Fruit fly (Drosophila melanogaster) whole organism, embryonic: ENCODE data around the gene CG13314.

Experiments
- ATbp ChIP-seq: fragments of 200-800 bp; sonication (Bioruptor generic); optimal IDR thresholded peaks from 2 replicates; lab custom pipeline; 2017; ENCODE audit warnings: missing biosample characterization, mild to moderate bottlenecking, missing genetic modification characterization, missing genetic modification reagents
- BEAF-32 ChIP-seq: fragments of 200-800 bp; sonication (Bioruptor generic); optimal IDR thresholded peaks from 3 replicates; lab custom pipeline; 2017; ENCODE audit warnings: missing biosample characterization, missing genetic modification characterization, mild to moderate bottlenecking, moderate library complexity, missing genetic modification reagents
- Bdp1 ChIP-seq: fragments of 200-800 bp; sonication (Bioruptor generic); optimal IDR thresholded peaks from 3 replicates; lab custom pipeline; 2016; ENCODE audit warnings: missing biosample characterization, missing genetic modification characterization
- Bgb ChIP-seq: fragments of 200-800 bp; sonication (Bioruptor generic); IDR thresholded peaks from 2 replicates; pipeline ENCODE4 v1.3.6; 2022; ENCODE audit warnings: missing biosample characterization, missing genetic modification characterization; ENCODE audit not compliant: partially characterized antibody
- CG10979 ChIP-seq: fragments of 200-800 bp; sonication (Bioruptor generic); optimal IDR thresholded peaks from 2 replicates; lab custom pipeline; 2018; ENCODE audit warnings: missing biosample characterization, mild to moderate bottlenecking, missing genetic modification characterization, moderate library complexity
- CG11696 ChIP-seq: fragments of 200-800 bp; sonication (Bioruptor generic); IDR thresholded peaks from 2 replicates; pipeline ENCODE4 v1.3.6; 2022; ENCODE audit warnings: missing biosample characterization, missing genetic modification characterization
- CG12236 ChIP-seq: fragments of 200-800 bp; sonication (Bioruptor generic); optimal IDR thresholded peaks from 2 replicates; lab custom pipeline; 2016; ENCODE audit warnings: missing biosample characterization, missing genetic modification characterization
- CG15479 ChIP-seq: fragments of 200-800 bp; sonication (Bioruptor generic); optimal IDR thresholded peaks from 3 replicates; lab custom pipeline; 2019; ENCODE audit warnings: missing biosample characterization, mild to moderate bottlenecking, missing genetic modification characterization, moderate library complexity
- CG16815 ChIP-seq: fragments of 200-800 bp; sonication (Bioruptor generic); optimal IDR thresholded peaks from 3 replicates; lab custom pipeline; 2017; ENCODE audit warnings: missing biosample characterization, mild to moderate bottlenecking, missing genetic modification characterization
- CG31224 ChIP-seq: fragments of 200-800 bp; sonication (Bioruptor generic); IDR thresholded peaks from 2 replicates; pipeline ENCODE4 v1.3.6; 2022; ENCODE audit warnings: missing biosample characterization, missing genetic modification characterization
- CG3838 ChIP-seq: fragments of 200-800 bp; sonication (Bioruptor generic); optimal IDR thresholded peaks from 3 replicates; lab custom pipeline; 2016; ENCODE audit warnings: missing biosample characterization, missing genetic modification characterization
- CG4360 ChIP-seq: fragments of 200-800 bp; sonication (Bioruptor generic); IDR thresholded peaks from 2 replicates; pipeline ENCODE4 v1.3.6; 2022; ENCODE audit warnings: missing biosample characterization, missing genetic modification characterization
- CG4424 ChIP-seq: fragments of 200-800 bp; sonication (Bioruptor generic); optimal IDR thresholded peaks from 3 replicates; lab custom pipeline; 2016; ENCODE audit warnings: missing biosample characterization, missing genetic modification characterization
- CG4820 ChIP-seq: fragments of 200-800 bp; sonication (Bioruptor generic); optimal IDR thresholded peaks from 3 replicates; lab custom pipeline; 2016; ENCODE audit warnings: missing biosample characterization, missing genetic modification characterization
- CG7271 ChIP-seq: fragments of 200-800 bp; sonication (Bioruptor generic); optimal IDR thresholded peaks from 2 replicates; lab custom pipeline; 2018; ENCODE audit warnings: missing biosample characterization, mild to moderate bottlenecking, missing genetic modification characterization, moderate library complexity
- CG8089 ChIP-seq: fragments of 200-800 bp; sonication (Bioruptor generic); optimal IDR thresholded peaks from 3 replicates; lab custom pipeline; 2016; ENCODE audit warnings: missing biosample characterization, missing genetic modification characterization
- CG8765 ChIP-seq: fragments of 200-800 bp; sonication (Bioruptor generic); IDR thresholded peaks from 2 replicates; pipeline ENCODE4 v1.3.6; 2022; ENCODE audit warnings: missing biosample characterization, missing genetic modification characterization
- CG8944 ChIP-seq: fragments of 200-800 bp; sonication (Bioruptor generic); optimal IDR thresholded peaks from 3 replicates; lab custom pipeline; 2016; ENCODE audit warnings: missing biosample characterization, missing genetic modification characterization
- CG9215 ChIP-seq: fragments of 200-800 bp; sonication (Bioruptor generic); IDR thresholded peaks from 2 replicates; pipeline ENCODE4 v1.3.6; 2022; ENCODE audit warnings: missing biosample characterization, missing genetic modification characterization
- CG9437 ChIP-seq: fragments of 200-800 bp; sonication (Bioruptor generic); optimal IDR thresholded peaks from 2 replicates; lab custom pipeline; 2018; ENCODE audit warnings: missing biosample characterization, mild to moderate bottlenecking, missing genetic modification characterization
- CG9609 ChIP-seq: fragments of 200-800 bp; sonication (Bioruptor generic); optimal IDR thresholded peaks from 3 replicates; lab custom pipeline; 2016; ENCODE audit warnings: missing biosample characterization, missing genetic modification characterization
- CG9817 ChIP-seq: fragments of 200-800 bp; sonication (Bioruptor generic); optimal IDR thresholded peaks from 2 replicates; lab custom pipeline; 2018; ENCODE audit warnings: missing biosample characterization, mild to moderate bottlenecking, missing genetic modification characterization, moderate library complexity
- D19A ChIP-seq: fragments of 200-800 bp; optimal IDR thresholded peaks from 3 replicates; lab custom pipeline; 2019; ENCODE audit warnings: missing biosample characterization, mild to moderate bottlenecking, missing genetic modification characterization, moderate library complexity
- Dad ChIP-seq: fragments of 200-800 bp; sonication (Bioruptor generic); optimal IDR thresholded peaks from 3 replicates; lab custom pipeline; 2016; ENCODE audit warnings: missing biosample characterization, missing genetic modification characterization
- Dbx ChIP-seq: fragments of 200-800 bp; sonication (Bioruptor generic); IDR thresholded peaks from 3 replicates; pipeline ENCODE4 v1.3.6; 2022; ENCODE audit warnings: missing biosample characterization, missing genetic modification characterization
- Mad ChIP-seq: fragments of 200-800 bp; sonication (Bioruptor generic); optimal IDR thresholded peaks from 2 replicates; lab custom pipeline; 2016; ENCODE audit warnings: missing biosample characterization, missing genetic modification characterization
- Myb ChIP-seq: fragments of 200-800 bp; sonication (Bioruptor generic); optimal IDR thresholded peaks from 2 replicates; lab custom pipeline; 2016; ENCODE audit warnings: missing biosample characterization, missing genetic modification characterization
- Neu2 ChIP-seq: fragments of 200-800 bp; sonication (Bioruptor generic); optimal IDR thresholded peaks from 3 replicates; lab custom pipeline; 2016; ENCODE audit warnings: missing biosample characterization, missing genetic modification characterization, borderline replicate concordance
- Nf-YC ChIP-seq: fragments of 200-800 bp; optimal IDR thresholded peaks from 3 replicates; lab custom pipeline; 2019; ENCODE audit warnings: missing biosample characterization, mild to moderate bottlenecking, missing genetic modification characterization, moderate library complexity
- Oli ChIP-seq: fragments of 200-800 bp; sonication (Bioruptor generic); optimal IDR thresholded peaks from 2 replicates; lab custom pipeline; 2018; ENCODE audit warnings: missing biosample characterization, mild to moderate bottlenecking, missing genetic modification characterization, moderate library complexity
- Spps ChIP-seq: fragments of 200-800 bp; sonication (Bioruptor generic); optimal IDR thresholded peaks from 2 replicates; lab custom pipeline; 2018; ENCODE audit warnings: missing biosample characterization, mild to moderate bottlenecking, missing genetic modification characterization
- Stat92E ChIP-seq, 3 experiments: fragments of >200 bp in 2 of 3; fragments of 200-800 bp in 1 of 3; sonication (Bioruptor generic) in 1 of 3; optimal IDR thresholded peaks; 2 replicates each; lab custom pipeline; 2017 to 2019; ENCODE audit warnings: missing biosample characterization in 3 of 3, missing genetic modification characterization in 3 of 3, mild to moderate bottlenecking in 1 of 3, moderate library complexity in 1 of 3
- Tbp ChIP-seq: fragments of >200 bp; optimal IDR thresholded peaks from 2 replicates; lab custom pipeline; 2018; ENCODE audit warnings: missing biosample characterization, missing genetic modification characterization
- Vsx1 ChIP-seq: fragments of 200-800 bp; sonication (Bioruptor generic); optimal IDR thresholded peaks from 2 replicates; lab custom pipeline; 2017; ENCODE audit warnings: missing biosample characterization, mild to moderate bottlenecking, missing genetic modification characterization, missing genetic modification reagents
- ab ChIP-seq: fragments of 200-800 bp; sonication (Bioruptor generic); optimal IDR thresholded peaks from 2 replicates; lab custom pipeline; 2016; ENCODE audit warnings: missing biosample characterization, missing genetic modification characterization
- bcd ChIP-seq: fragments of 200-800 bp; sonication (Bioruptor generic); optimal IDR thresholded peaks from 2 replicates; lab custom pipeline; 2017; ENCODE audit warnings: missing biosample characterization, mild to moderate bottlenecking, missing genetic modification characterization
- btn ChIP-seq: fragments of 200-800 bp; sonication (Bioruptor generic); optimal IDR thresholded peaks from 2 replicates; lab custom pipeline; 2016; ENCODE audit warnings: missing biosample characterization, missing genetic modification characterization
- crc ChIP-seq: fragments of 200-800 bp; sonication (Bioruptor generic); optimal IDR thresholded peaks from 2 replicates; lab custom pipeline; 2016; ENCODE audit warnings: missing biosample characterization, missing genetic modification characterization
- croc ChIP-seq: fragments of 200-800 bp; sonication (Bioruptor generic); conservative IDR thresholded peaks from 3 replicates; pipeline ENCODE4 v1.3.6; 2022; ENCODE audit warnings: missing biosample characterization, missing genetic modification characterization
- dati ChIP-seq: fragments of 200-800 bp; sonication (Bioruptor generic); IDR thresholded peaks from 2 replicates; pipeline ENCODE4 v1.3.6; 2022; ENCODE audit warnings: missing biosample characterization, missing genetic modification characterization
- dmrt11E ChIP-seq: fragments of 200-800 bp; sonication (Bioruptor generic); optimal IDR thresholded peaks from 3 replicates; lab custom pipeline; 2018; ENCODE audit warnings: missing biosample characterization, mild to moderate bottlenecking, missing genetic modification characterization, moderate library complexity
- gt ChIP-seq: fragments of 200-800 bp; sonication (Bioruptor generic); IDR thresholded peaks from 2 replicates; pipeline ENCODE4 v1.3.6; 2022; ENCODE audit warnings: missing biosample characterization, missing genetic modification characterization
- phol ChIP-seq: fragments of 200-800 bp; sonication (Bioruptor generic); optimal IDR thresholded peaks from 3 replicates; lab custom pipeline; 2018; ENCODE audit warnings: missing biosample characterization, mild to moderate bottlenecking, missing genetic modification characterization, moderate library complexity
- pnt ChIP-seq: fragments of 200-800 bp; sonication (Bioruptor generic); optimal IDR thresholded peaks from 3 replicates; lab custom pipeline; 2016; ENCODE audit warnings: missing biosample characterization, missing genetic modification characterization
- sima ChIP-seq: fragments of 200-800 bp; sonication (Bioruptor generic); optimal IDR thresholded peaks from 2 replicates; lab custom pipeline; 2016; ENCODE audit warnings: missing biosample characterization, missing genetic modification characterization
- so ChIP-seq: fragments of 200-800 bp; sonication (Bioruptor generic); IDR thresholded peaks from 3 replicates; pipeline ENCODE4 v1.3.6; 2022; ENCODE audit warnings: missing biosample characterization, missing genetic modification characterization
- ssp ChIP-seq: fragments of 200-800 bp; sonication (Bioruptor generic); IDR thresholded peaks from 2 replicates; pipeline ENCODE4 v1.3.6; 2022; ENCODE audit warnings: missing biosample characterization, missing genetic modification characterization
- stwl ChIP-seq: fragments of 200-800 bp; sonication (Bioruptor generic); optimal IDR thresholded peaks from 3 replicates; lab custom pipeline; 2018; ENCODE audit warnings: missing biosample characterization, mild to moderate bottlenecking, missing genetic modification characterization, moderate library complexity
- trem ChIP-seq: fragments of 200-800 bp; optimal IDR thresholded peaks from 3 replicates; lab custom pipeline; 2019; ENCODE audit warnings: missing biosample characterization, mild to moderate bottlenecking, missing genetic modification characterization, moderate library complexity
- trh ChIP-seq: fragments of 200-800 bp; sonication (Bioruptor generic); optimal IDR thresholded peaks from 2 replicates; lab custom pipeline; 2016; ENCODE audit warnings: missing biosample characterization, missing genetic modification characterization
- twi ChIP-seq: fragments of 200-800 bp; optimal IDR thresholded peaks from 2 replicates; lab custom pipeline; 2019; ENCODE audit warnings: missing biosample characterization, mild to moderate bottlenecking, missing genetic modification characterization, moderate library complexity

The CG13314 gene

DNA sequence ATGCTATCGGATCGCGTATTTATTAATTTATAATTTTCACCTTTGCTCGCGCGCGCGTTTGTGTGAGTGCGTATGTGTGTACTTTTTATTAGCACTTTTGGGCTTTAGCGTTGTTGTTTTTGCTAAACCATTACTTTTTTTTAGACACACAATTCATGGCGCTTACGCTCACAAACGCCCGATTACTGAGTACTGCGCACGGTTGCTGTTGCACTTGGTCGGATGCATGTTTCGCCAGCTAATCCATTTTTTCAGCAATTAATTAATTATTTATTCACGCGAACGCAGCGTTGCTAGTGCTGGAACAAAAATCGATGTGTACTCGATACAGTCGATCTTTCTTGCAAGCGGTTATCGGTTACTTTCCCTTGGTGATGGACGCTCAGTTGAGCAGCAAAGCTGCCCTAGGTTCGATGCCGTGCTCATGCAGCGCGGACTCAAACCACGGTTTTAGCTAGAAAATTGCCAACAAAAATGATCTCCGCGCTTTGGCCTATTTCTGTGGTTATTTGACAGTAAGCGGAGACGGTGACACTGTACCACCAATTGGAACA lies 16.2 kb downstream of the CG13314 start, which contains the start of the genes smg and CG5087 (continued):
- TF ChIP-seq CG8944 (GFP tag; lab: Kevin White, UChicago) (peak; percentile 45), CG8765 (GFP tag; lab: Robert Waterston, UW) (no peak), CG11696 (GFP tag; lab: Robert Waterston, UW) (no peak), CG4424 (GFP tag; lab: Kevin White, UChicago) (peak; percentile 36), Neu2 (GFP tag; lab: Kevin White, UChicago) (no peak), ATbp (GFP tag; lab: Kevin White, UChicago) (no peak), Dad (peak; percentile 72), CG3838 (GFP tag; lab: Kevin White, UChicago) (no peak), dati (GFP tag; lab: Robert Waterston, UW) (no peak), BEAF-32 (GFP tag; lab: Kevin White, UChicago) (peak; percentile 76), Dbx (GFP tag; lab: Robert Waterston, UW) (peak; percentile 69), CG4820 (no peak), Bdp1 (GFP tag; lab: Kevin White, UChicago) (peak; percentile 37), phol (tag; lab: Kevin White, UChicago) (peak; percentile 72), CG12236 (no peak), btn (GFP tag; lab: Kevin White, UChicago) (no peak), CG9817 (tag; lab: Kevin White, UChicago) (peak; percentile 39), stwl (peak; percentile 85), CG31224 (0 out of 2 replicates have a peak, but pooled peaks have one; percentile 20), crc (GFP tag; lab: Kevin White, UChicago) (no peak), Spps (tag; lab: Kevin White, UChicago) (no peak), Stat92E (GFP tag; optimal IDR thresholded peaks at IDR 0.05; lab: Kevin White, UChicago) (peak in 1 of 3 experiments; percentile 52), Tbp (GFP tag; lab: Kevin White, UChicago) (no peak), CG9609 (peak; percentile 13), Vsx1 (GFP tag; lab: Kevin White, UChicago) (peak; percentile 64), ssp (GFP tag; lab: Robert Waterston, UW) (0 out of 2 replicates have a peak, but pooled peaks have one; percentile 14), CG15479 (GFP tag; lab: Kevin White, UChicago) (no peak), trem (tag; lab: Kevin White, UChicago) (peak; percentile 86), ab (GFP tag; lab: Kevin White, UChicago) (no peak), CG9437 (GFP tag; lab: Kevin White, UChicago) (no peak), pnt (GFP tag; lab: Kevin White, UChicago) (no peak), twi (tag; lab: Kevin White, UChicago) (no peak), croc (GFP tag; lab: Robert Waterston, UW) (no peak), CG10979 (tag; lab: Kevin White, UChicago) (no peak), dmrt11E (no peak), Oli (no peak), D19A (peak; percentile 6), CG8089 (GFP tag; lab: Kevin White, UChicago) (peak; percentile 49), Mad (peak; percentile 27), Myb (GFP tag; lab: Kevin White, UChicago) (peak; percentile 49), trh (GFP tag; lab: Kevin White, UChicago) (no peak), CG4360 (GFP tag; lab: Robert Waterston, UW) (no peak; the same call in 1 of the 2 replicates), sima (GFP tag; lab: Kevin White, UChicago) (no peak), CG9215 (GFP tag; lab: Robert Waterston, UW) (no peak), gt (GFP tag; lab: Robert Waterston, UW) (no peak), bcd (peak; percentile 58), CG16815 (GFP tag; lab: Kevin White, UChicago) (no peak), so (GFP tag; lab: Robert Waterston, UW) (no peak; the same call in 2 of the 3 replicates), CG7271 (tag; lab: Kevin White, UChicago) (no peak), Bgb (GFP tag; lab: Robert Waterston, UW) (peak; percentile 73; the same call in 1 of the 2 replicates), Nf-YC (tag; lab: Kevin White, UChicago) (peak; percentile 58)
